Fruit fly (Drosophila melanogaster): ENCODE measurements around the gene Ndae1.

The Ndae1 gene

DNA sequence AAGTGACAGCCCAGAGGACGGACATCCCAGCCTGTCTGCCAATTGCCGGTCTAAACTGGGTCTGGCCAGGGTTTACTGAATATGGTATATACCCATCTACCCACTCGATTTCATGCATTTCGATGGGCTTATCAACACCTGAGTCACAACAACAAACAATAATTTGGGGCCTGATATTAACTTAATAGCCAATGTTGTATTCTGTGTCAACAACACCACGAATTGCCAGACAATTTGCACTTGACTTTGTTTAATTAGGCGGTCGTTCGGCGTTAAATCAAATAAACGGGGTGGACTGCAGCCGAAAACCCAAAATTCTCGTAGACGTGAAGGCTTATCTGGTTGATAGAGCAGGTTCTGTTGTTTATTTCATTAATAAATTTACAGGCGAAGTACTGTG is 9.8 kb downstream of the Ndae1 start:
- TF ChIP-seq net (GFP tag; optimal IDR thresholded peaks at IDR 0.05) (no peak), Ets21C (GFP tag; optimal IDR thresholded peaks at IDR 0.05) (no peak), CG11902 (GFP tag; optimal IDR thresholded peaks at IDR 0.05) (no peak), CG32006 (GFP tag; optimal IDR thresholded peaks at IDR 0.05) (no peak), Hr39 (GFP tag; optimal IDR thresholded peaks at IDR 0.05) (no peak), Sox102F (GFP tag; optimal IDR thresholded peaks at IDR 0.05) (peak; percentile 30), svp (GFP tag) (peak; percentile 55), CG8632 (GFP tag; optimal IDR thresholded peaks at IDR 0.05) (no peak), CG11762 (GFP tag; optimal IDR thresholded peaks at IDR 0.05; ENCODE audit: insufficient read depth) (no peak), CG3919 (GFP tag; optimal IDR thresholded peaks at IDR 0.05) (no peak), ss (GFP tag; optimal IDR thresholded peaks at IDR 0.05) (no peak), topi (GFP tag; optimal IDR thresholded peaks at IDR 0.05) (peak; percentile 17), CG16779 (tag; optimal IDR thresholded peaks at IDR 0.05) (no peak), achi (GFP tag; optimal IDR thresholded peaks at IDR 0.05) (no peak), CG10631 (GFP tag; optimal IDR thresholded peaks at IDR 0.05) (no peak), Met (GFP tag; optimal IDR thresholded peaks at IDR 0.05) (peak; percentile 16), dsx (GFP tag; optimal IDR thresholded peaks at IDR 0.05; ENCODE audit: poor library complexity, severe bottlenecking) (no peak), CG9139 (GFP tag; optimal IDR thresholded peaks at IDR 0.05) (no peak), esn (GFP tag; optimal IDR thresholded peaks at IDR 0.05) (peak; percentile 9), Blimp-1 (GFP tag; optimal IDR thresholded peaks at IDR 0.05) (no peak), vri (GFP tag; optimal IDR thresholded peaks at IDR 0.05) (peak; percentile 87), Lpt (GFP tag; optimal IDR thresholded peaks at IDR 0.05) (no peak), CG34406 (GFP tag; optimal IDR thresholded peaks at IDR 0.05) (no peak), Eip93F (GFP tag; optimal IDR thresholded peaks at IDR 0.05) (no peak), CG10669 (GFP tag; optimal IDR thresholded peaks at IDR 0.05) (no peak), CG4318 (GFP tag; optimal IDR thresholded peaks at IDR 0.05) (no peak), CG8119 (GFP tag; IDR thresholded peaks at IDR 0.05) (no peak), CG6163 (GFP tag; IDR thresholded peaks at IDR 0.05) (no peak), fd85E (GFP tag; optimal IDR thresholded peaks at IDR 0.05) (no peak), dac (GFP tag; optimal IDR thresholded peaks at IDR 0.05) (no peak), Gug (GFP tag; IDR thresholded peaks at IDR 0.05) (no peak), Sox15 (GFP tag; optimal IDR thresholded peaks at IDR 0.05) (no peak), fkh (GFP tag; optimal IDR thresholded peaks at IDR 0.05) (peak; percentile 95), acj6 (GFP tag; optimal IDR thresholded peaks at IDR 0.05) (no peak), Eip75B (GFP tag; optimal IDR thresholded peaks at IDR 0.05) (no peak), fd59A (GFP tag; optimal IDR thresholded peaks at IDR 0.05) (no peak), salr (GFP tag; optimal IDR thresholded peaks at IDR 0.05) (no peak), CG6808 (GFP tag; optimal IDR thresholded peaks at IDR 0.05) (no peak), CG7368 (GFP tag; optimal IDR thresholded peaks at IDR 0.05) (no peak), Hr4 (GFP tag; optimal IDR thresholded peaks at IDR 0.05) (no peak), spab (GFP tag; optimal IDR thresholded peaks at IDR 0.05) (no peak), Eip78C (GFP tag) (no peak), lz (GFP tag; optimal IDR thresholded peaks at IDR 0.05) (no peak), cyc (GFP tag; optimal IDR thresholded peaks at IDR 0.05) (no peak), CG11294 (GFP tag; IDR thresholded peaks at IDR 0.05) (no peak), CG1621 (tag; optimal IDR thresholded peaks at IDR 0.05) (no peak), Hr38 (GFP tag; optimal IDR thresholded peaks at IDR 0.05) (no peak), OdsH (GFP tag; optimal IDR thresholded peaks at IDR 0.05) (no peak), CG3032 (tag; optimal IDR thresholded peaks at IDR 0.05) (no peak)

Measured in whole organism, prepupa.